Fruit fly (Drosophila melanogaster): ENCODE results near the gene Myc.

The Myc gene

dm6 chrX:3432928-3433327, 60.0 kb downstream of the Myc start (continued):
- no peak for TF ChIP-seq CG1233 (GFP tag; optimal IDR thresholded peaks at IDR 0.05)
- TF ChIP-seq CG9215 (GFP tag; IDR thresholded peaks at IDR 0.05), result no peak
- no peak for TF ChIP-seq CG6175 (GFP tag; IDR thresholded peaks at IDR 0.05)
- TF ChIP-seq CHES-1-like (GFP tag; optimal IDR thresholded peaks at IDR 0.05), result peak; percentile 15
- no peak for TF ChIP-seq Adf1 (GFP tag; IDR thresholded peaks at IDR 0.05)
- TF ChIP-seq Ravus (GFP tag; IDR thresholded peaks at IDR 0.05), result no peak
- TF ChIP-seq maf-S (GFP tag; optimal IDR thresholded peaks at IDR 0.05), result no peak
- peak; percentile 3 for TF ChIP-seq bab2 (GFP tag; optimal IDR thresholded peaks at IDR 0.05)
- peak; percentile 7; the same call in 1 of the 2 replicates for TF ChIP-seq CG4360 (GFP tag; IDR thresholded peaks at IDR 0.05)
- peak; percentile 46 for TF ChIP-seq ind (GFP tag; optimal IDR thresholded peaks at IDR 0.05)
- TF ChIP-seq HLHmδ (GFP tag; optimal IDR thresholded peaks at IDR 0.05), result no peak
- no peak for TF ChIP-seq trem (tag; optimal IDR thresholded peaks at IDR 0.05)
- TF ChIP-seq ranshi (GFP tag; IDR thresholded peaks at IDR 0.05), result peak; percentile 44; the same call in 1 of the 2 replicates
- TF ChIP-seq nerfin-1 (tag; optimal IDR thresholded peaks at IDR 0.05), result no peak
- 0 out of 2 replicates have a peak, but pooled peaks have one; percentile 16 for TF ChIP-seq ttk (GFP tag; IDR thresholded peaks at IDR 0.05)
- no peak for TF ChIP-seq insv (GFP tag; optimal IDR thresholded peaks at IDR 0.05)
- TF ChIP-seq chif (GFP tag; optimal IDR thresholded peaks at IDR 0.05), result peak; percentile 20 to 53
- no peak for TF ChIP-seq sima (GFP tag; optimal IDR thresholded peaks at IDR 0.05)
- no peak for TF ChIP-seq CG16815 (GFP tag; optimal IDR thresholded peaks at IDR 0.05)
- TF ChIP-seq ftz-f1 (GFP tag; optimal IDR thresholded peaks at IDR 0.05), result no peak
- TF ChIP-seq Kr (GFP tag; optimal IDR thresholded peaks at IDR 0.05), result no peak
- no peak for TF ChIP-seq CG2116 (GFP tag; optimal IDR thresholded peaks at IDR 0.05)
- TF ChIP-seq tin (GFP tag; optimal IDR thresholded peaks at IDR 0.05), result peak; percentile 25
- TF ChIP-seq Bgb (GFP tag; IDR thresholded peaks at IDR 0.05; ENCODE audit: partially characterized antibody), result no peak
- no peak for TF ChIP-seq CG17361 (GFP tag; IDR thresholded peaks at IDR 0.05)
- TF ChIP-seq Dll (GFP tag; IDR thresholded peaks at IDR 0.05; ENCODE audit: partially characterized antibody), result no peak
- peak; percentile 33 for TF ChIP-seq CG7839 (tag; optimal IDR thresholded peaks at IDR 0.05)
- TF ChIP-seq salm (tag; optimal IDR thresholded peaks at IDR 0.05), result no peak
- TF ChIP-seq corto (GFP tag; optimal IDR thresholded peaks at IDR 0.05), result no peak
- TF ChIP-seq Side (GFP tag; optimal IDR thresholded peaks at IDR 0.05), result no peak
- TF ChIP-seq CG3726 (GFP tag; IDR thresholded peaks at IDR 0.05), result peak; percentile 58; the same call in 1 of the 3 replicates
- TF ChIP-seq CG32532 (GFP tag; IDR thresholded peaks at IDR 0.05), result 0 out of 2 replicates have a peak, but pooled peaks have one; percentile 19
- 0 out of 2 replicates have a peak, but pooled peaks have one; percentile 10 for TF ChIP-seq onecut (GFP tag; IDR thresholded peaks at IDR 0.05)
- peak; percentile 43; the same call in 1 of the 2 replicates for TF ChIP-seq Atf6 (GFP tag; IDR thresholded peaks at IDR 0.05)
- TF ChIP-seq fd3F (GFP tag; optimal IDR thresholded peaks at IDR 0.05), result no peak
- TF ChIP-seq abd-A (tag; optimal IDR thresholded peaks at IDR 0.05), result no peak
- TF ChIP-seq Xrp1 (GFP tag; IDR thresholded peaks at IDR 0.05), result peak; percentile 59
- TF ChIP-seq Sry-β (GFP tag; optimal IDR thresholded peaks at IDR 0.05), result no peak
- TF ChIP-seq Fer3 (tag; optimal IDR thresholded peaks at IDR 0.05), result peak; percentile 3
- peak; percentile 22 for TF ChIP-seq NfI (GFP tag; optimal IDR thresholded peaks at IDR 0.05)
- no peak for TF ChIP-seq NK7.1 (GFP tag; optimal IDR thresholded peaks at IDR 0.05)
- no peak for TF ChIP-seq CG15011 (GFP tag; optimal IDR thresholded peaks at IDR 0.05)
- peak; percentile 16 for TF ChIP-seq Blimp-1 (GFP tag; optimal IDR thresholded peaks at IDR 0.05)
- peak; percentile 32 for TF ChIP-seq btn (GFP tag; optimal IDR thresholded peaks at IDR 0.05)
- TF ChIP-seq CG16779 (GFP tag; IDR thresholded peaks at IDR 0.05), result no peak
- TF ChIP-seq dpn (GFP tag; optimal IDR thresholded peaks at IDR 0.05), result peak; percentile 41 to 54
- TF ChIP-seq klu (GFP tag; IDR thresholded peaks at IDR 0.05), result 0 out of 2 replicates have a peak, but pooled peaks have one; percentile 26
- no peak for TF ChIP-seq Dek (tag; optimal IDR thresholded peaks at IDR 0.05)
- TF ChIP-seq CG6272 (GFP tag; IDR thresholded peaks at IDR 0.05), result 0 out of 2 replicates have a peak, but pooled peaks have one; percentile 17
- TF ChIP-seq Jarid2 (GFP tag; optimal IDR thresholded peaks at IDR 0.05), result no peak
- peak; percentile 52; the same call in 1 of the 2 replicates for TF ChIP-seq CG17328 (GFP tag; IDR thresholded peaks at IDR 0.05)
